Fruit fly (Drosophila melanogaster): ENCODE measurements around the gene Btk.

The Btk gene

dm6 chr2L:8338039-8338438, 37.2 kb upstream of the Btk start, which contains the start of gene witty:
Gene witty, plus strand, starts transcription at chr2L:8338287.
- no peak for TF ChIP-seq Dfd (GFP tag; optimal IDR thresholded peaks at IDR 0.05)
- peak; percentile 38 for TF ChIP-seq CG13894 (tag; optimal IDR thresholded peaks at IDR 0.05)
- TF ChIP-seq Myb (GFP tag; optimal IDR thresholded peaks at IDR 0.05) = no peak
- peak; percentile 93 for TF ChIP-seq Deaf1 (tag; optimal IDR thresholded peaks at IDR 0.05)
- no peak for TF ChIP-seq bigmax (GFP tag; optimal IDR thresholded peaks at IDR 0.05)
- TF ChIP-seq Lim3 (GFP tag; IDR thresholded peaks at IDR 0.05) = no peak
- TF ChIP-seq CG16779 (GFP tag; IDR thresholded peaks at IDR 0.05) = 0 out of 2 replicates have a peak, but pooled peaks have one; percentile 19
- TF ChIP-seq CG13287 (GFP tag; IDR thresholded peaks at IDR 0.05; ENCODE audit: partially characterized antibody) = no peak
- TF ChIP-seq Dip2 (GFP tag; IDR thresholded peaks at IDR 0.05) = no peak
- no peak for TF ChIP-seq dan (GFP tag; IDR thresholded peaks at IDR 0.05)
- TF ChIP-seq CG12219 (GFP tag; optimal IDR thresholded peaks at IDR 0.05) = no peak
- TF ChIP-seq CG42726 (GFP tag; IDR thresholded peaks at IDR 0.05; ENCODE audit: partially characterized antibody) = no peak
- TF ChIP-seq sisA (GFP tag; IDR thresholded peaks at IDR 0.05) = 0 out of 2 replicates have a peak, but pooled peaks have one; percentile 9
- no peak for TF ChIP-seq lilli (GFP tag; optimal IDR thresholded peaks at IDR 0.05)

dm6 chr2L:8334705-8335104, 33.8 kb upstream of the Btk start:
- TF ChIP-seq lov (optimal IDR thresholded peaks at IDR 0.05) (no peak), lov (GFP tag; IDR thresholded peaks at IDR 0.05) (peak; percentile 66; the same call in 1 of the 3 replicates), sens (GFP tag) (peak; percentile 81), Bteb2 (GFP tag; optimal IDR thresholded peaks at IDR 0.05) (no peak), CG12219 (GFP tag; optimal IDR thresholded peaks at IDR 0.05) (no peak), ken (GFP tag; IDR thresholded peaks at IDR 0.05) (peak; percentile 39; the same call in 1 of the 3 replicates), Ada2b (GFP tag; IDR thresholded peaks at IDR 0.05) (no peak), sob (GFP tag; IDR thresholded peaks at IDR 0.05) (0 out of 2 replicates have a peak, but pooled peaks have one; percentile 28), CG6272 (GFP tag; IDR thresholded peaks at IDR 0.05) (0 out of 2 replicates have a peak, but pooled peaks have one; percentile 25), repo (GFP tag; optimal IDR thresholded peaks at IDR 0.05) (peak; percentile 8), tx (GFP tag; optimal IDR thresholded peaks at IDR 0.05) (no peak), CG32532 (GFP tag; IDR thresholded peaks at IDR 0.05) (0 out of 2 replicates have a peak, but pooled peaks have one; percentile 32), unpg (GFP tag; optimal IDR thresholded peaks at IDR 0.05) (no peak), croc (GFP tag; conservative IDR thresholded peaks at IDR 0.05) (no peak), corto (GFP tag; optimal IDR thresholded peaks at IDR 0.05) (no peak), ham (GFP tag; IDR thresholded peaks at IDR 0.05) (no peak), Rx (GFP tag; IDR thresholded peaks at IDR 0.05) (peak; percentile 40; the same call in 1 of the 2 replicates), da (GFP tag; optimal IDR thresholded peaks at IDR 0.05) (no peak), bigmax (GFP tag; optimal IDR thresholded peaks at IDR 0.05) (no peak), inv (GFP tag; IDR thresholded peaks at IDR 0.05; ENCODE audit: partially characterized antibody) (no peak), dmrt99B (tag; optimal IDR thresholded peaks at IDR 0.05) (no peak), Atf6 (GFP tag; IDR thresholded peaks at IDR 0.05) (0 out of 2 replicates have a peak, but pooled peaks have one; percentile 8), CG12744 (GFP tag; optimal IDR thresholded peaks at IDR 0.05) (peak; percentile 31), prd (optimal IDR thresholded peaks at IDR 0.05) (no peak), prd (GFP tag; IDR thresholded peaks at IDR 0.05) (0 out of 3 replicates have a peak, but pooled peaks have one; percentile 36), CG11247 (GFP tag; IDR thresholded peaks at IDR 0.05) (no peak), CG1832 (GFP tag; optimal IDR thresholded peaks at IDR 0.05) (no peak), ranshi (GFP tag; IDR thresholded peaks at IDR 0.05) (no peak), Mrtf (GFP tag; IDR thresholded peaks at IDR 0.05) (0 out of 3 replicates have a peak, but pooled peaks have one; percentile 19), CG12391 (tag; optimal IDR thresholded peaks at IDR 0.05) (no peak), esg (GFP tag; conservative IDR thresholded peaks at IDR 0.05) (no peak), btn (GFP tag; optimal IDR thresholded peaks at IDR 0.05) (no peak), CG42726 (GFP tag; IDR thresholded peaks at IDR 0.05; ENCODE audit: partially characterized antibody) (peak; percentile 63; the same call in 1 of the 2 replicates), CG3995 (GFP tag; optimal IDR thresholded peaks at IDR 0.05) (peak; percentile 44), CG6175 (GFP tag; IDR thresholded peaks at IDR 0.05) (peak; percentile 85; the same call in 2 of the 3 replicates), CG15696 (tag; optimal IDR thresholded peaks at IDR 0.05) (no peak), ci (GFP tag; IDR thresholded peaks at IDR 0.05) (peak; percentile 74; the same call in 2 of the 3 replicates), CG10366 (GFP tag; IDR thresholded peaks at IDR 0.05) (peak; percentile 20; the same call in 1 of the 2 replicates), Sry-β (GFP tag; optimal IDR thresholded peaks at IDR 0.05) (no peak)

All from whole organism, embryonic.